Fruit fly (Drosophila melanogaster): Measurements from ENCODE around the gene Oseg5.

dm6 chr2L:20880476-20880875 lies 44.8 kb upstream of the Oseg5 start:
- TF ChIP-seq CG4496 (GFP tag; IDR thresholded peaks at IDR 0.05): no peak
- TF ChIP-seq CG32121 (GFP tag; IDR thresholded peaks at IDR 0.05): no peak
- TF ChIP-seq CG14655 (GFP tag; optimal IDR thresholded peaks at IDR 0.05): no peak
